Fruit fly (Drosophila melanogaster) whole organism, embryonic: ENCODE results near the gene CG33668.

Source experiments
- B-H1 ChIP-seq: fragments of 200-800 bp; sonication (Bioruptor generic); IDR thresholded peaks from 3 replicates; pipeline ENCODE4 v1.3.6; 2022; ENCODE audit warnings: missing biosample characterization, missing genetic modification characterization
- CG10209 ChIP-seq: fragments of 200-800 bp; sonication (Bioruptor generic); optimal IDR thresholded peaks from 3 replicates; lab custom pipeline; 2017; ENCODE audit warnings: missing biosample characterization, mild to moderate bottlenecking, missing genetic modification characterization, missing genetic modification reagents
- CG10267 ChIP-seq: fragments of 200-800 bp; sonication (Bioruptor generic); optimal IDR thresholded peaks from 2 replicates; lab custom pipeline; 2018; ENCODE audit warnings: missing biosample characterization, mild to moderate bottlenecking, missing genetic modification characterization, moderate library complexity
- CG10654 ChIP-seq: fragments of 200-800 bp; sonication (Bioruptor generic); optimal IDR thresholded peaks from 2 replicates; lab custom pipeline; 2016; ENCODE audit warnings: missing biosample characterization, missing genetic modification characterization
- CG13296 ChIP-seq: fragments of 200-800 bp; sonication (Bioruptor generic); optimal IDR thresholded peaks from 3 replicates; lab custom pipeline; 2018; ENCODE audit warnings: missing biosample characterization, mild to moderate bottlenecking, missing genetic modification characterization
- CG13424 ChIP-seq: fragments of 200-800 bp; sonication (Bioruptor generic); optimal IDR thresholded peaks from 2 replicates; lab custom pipeline; 2019; ENCODE audit warnings: missing biosample characterization, mild to moderate bottlenecking, missing genetic modification characterization, moderate library complexity
- CG13624 ChIP-seq: fragments of 200-800 bp; sonication (Bioruptor generic); optimal IDR thresholded peaks from 2 replicates; lab custom pipeline; 2016; ENCODE audit warnings: missing biosample characterization, missing genetic modification characterization
- CG14710 ChIP-seq: fragments of 200-800 bp; sonication (Bioruptor generic); optimal IDR thresholded peaks from 3 replicates; lab custom pipeline; 2019; ENCODE audit warnings: missing biosample characterization, mild to moderate bottlenecking, missing genetic modification characterization, moderate library complexity
- CG1603 ChIP-seq: fragments of 200-800 bp; sonication (Bioruptor generic); optimal IDR thresholded peaks from 2 replicates; lab custom pipeline; 2019; ENCODE audit warnings: missing biosample characterization, mild to moderate bottlenecking, missing genetic modification characterization, moderate library complexity
- CG17186 ChIP-seq: fragments of 200-800 bp; sonication (Bioruptor generic); optimal IDR thresholded peaks from 3 replicates; lab custom pipeline; 2017; ENCODE audit warnings: missing biosample characterization, missing genetic modification reagents, missing genetic modification characterization
- CG17361 ChIP-seq: fragments of 200-800 bp; sonication (Bioruptor generic); IDR thresholded peaks from 3 replicates; pipeline ENCODE4 v1.3.6; 2022; ENCODE audit warnings: missing biosample characterization, missing genetic modification characterization
- CG18476 ChIP-seq: fragments of 200-800 bp; sonication (Bioruptor generic); optimal IDR thresholded peaks from 2 replicates; lab custom pipeline; 2016; ENCODE audit warnings: missing biosample characterization, mild to moderate bottlenecking, missing genetic modification characterization
- CG18599 ChIP-seq: fragments of 200-800 bp; sonication (Bioruptor generic); optimal IDR thresholded peaks from 3 replicates; lab custom pipeline; 2017; ENCODE audit warnings: missing biosample characterization, missing genetic modification characterization, mild to moderate bottlenecking, moderate library complexity, missing genetic modification reagents
- CG2116 ChIP-seq: fragments of 200-800 bp; sonication (Bioruptor generic); optimal IDR thresholded peaks from 3 replicates; lab custom pipeline; 2018; ENCODE audit warnings: missing biosample characterization, mild to moderate bottlenecking, missing genetic modification characterization
- CG30403 ChIP-seq: fragments of 200-800 bp; sonication (Bioruptor generic); optimal IDR thresholded peaks from 3 replicates; lab custom pipeline; 2016; ENCODE audit warnings: missing biosample characterization, missing genetic modification characterization
- CG3838 ChIP-seq: fragments of 200-800 bp; sonication (Bioruptor generic); optimal IDR thresholded peaks from 3 replicates; lab custom pipeline; 2016; ENCODE audit warnings: missing biosample characterization, missing genetic modification characterization
- CG3847 ChIP-seq: fragments of 200-800 bp; sonication (Bioruptor generic); IDR thresholded peaks from 2 replicates; pipeline ENCODE4 v1.3.6; 2022; ENCODE audit warnings: missing biosample characterization, missing genetic modification characterization
- CG6175 ChIP-seq: fragments of 200-800 bp; sonication (Bioruptor generic); IDR thresholded peaks from 3 replicates; pipeline ENCODE4 v1.3.6; 2022; ENCODE audit warnings: missing biosample characterization, missing genetic modification characterization
- CG6272 ChIP-seq: fragments of 200-800 bp; sonication (Bioruptor generic); IDR thresholded peaks from 2 replicates; pipeline ENCODE4 v1.3.6; 2022; ENCODE audit warnings: missing biosample characterization, missing genetic modification characterization
- CG6813 ChIP-seq: fragments of 200-800 bp; sonication (Bioruptor generic); optimal IDR thresholded peaks from 2 replicates; lab custom pipeline; 2017; ENCODE audit warnings: missing biosample characterization, missing genetic modification characterization, mild to moderate bottlenecking, moderate library complexity, missing genetic modification reagents
- CG9876 ChIP-seq: fragments of 200-800 bp; sonication (Bioruptor generic); optimal IDR thresholded peaks from 2 replicates; lab custom pipeline; 2016; ENCODE audit warnings: missing biosample characterization, missing genetic modification characterization
- CG9932 ChIP-seq: fragments of 200-800 bp; sonication (Bioruptor generic); IDR thresholded peaks from 2 replicates; pipeline ENCODE4 v1.3.6; 2022; ENCODE audit warnings: missing biosample characterization, missing genetic modification characterization
- Drgx ChIP-seq: fragments of 200-800 bp; sonication (Bioruptor generic); IDR thresholded peaks from 2 replicates; pipeline ENCODE4 v1.3.6; 2022; ENCODE audit warnings: missing biosample characterization, missing genetic modification characterization
- H15 ChIP-seq: fragments of 200-800 bp; sonication (Bioruptor generic); IDR thresholded peaks from 3 replicates; pipeline ENCODE4 v1.3.6; 2022; ENCODE audit warnings: missing biosample characterization, missing genetic modification characterization
- HLH4C ChIP-seq: fragments of 200-800 bp; sonication (Bioruptor generic); IDR thresholded peaks from 3 replicates; pipeline ENCODE4 v1.3.6; 2022; ENCODE audit warnings: missing biosample characterization, missing genetic modification characterization; ENCODE audit not compliant: partially characterized antibody
- Hand ChIP-seq: fragments of 200-800 bp; sonication (Bioruptor generic); optimal IDR thresholded peaks from 2 replicates; lab custom pipeline; 2017; ENCODE audit warnings: mild to moderate bottlenecking, missing biosample characterization, missing genetic modification reagents, missing genetic modification characterization
- MESR4 ChIP-seq: fragments of 200-800 bp; sonication (Bioruptor generic); optimal IDR thresholded peaks from 2 replicates; lab custom pipeline; 2018; ENCODE audit warnings: missing biosample characterization, mild to moderate bottlenecking, missing genetic modification characterization, moderate library complexity
- Myb ChIP-seq: fragments of 200-800 bp; sonication (Bioruptor generic); optimal IDR thresholded peaks from 2 replicates; lab custom pipeline; 2016; ENCODE audit warnings: missing biosample characterization, missing genetic modification characterization
- NC2α ChIP-seq: fragments of 200-800 bp; sonication (Bioruptor generic); optimal IDR thresholded peaks from 2 replicates; lab custom pipeline; 2016; ENCODE audit warnings: missing biosample characterization, missing genetic modification characterization
- NFAT ChIP-seq: fragments of 200-800 bp; sonication (Bioruptor generic); IDR thresholded peaks from 2 replicates; pipeline ENCODE4 v1.3.6; 2022; ENCODE audit warnings: missing biosample characterization, missing genetic modification characterization
- Oli ChIP-seq: fragments of 200-800 bp; sonication (Bioruptor generic); optimal IDR thresholded peaks from 2 replicates; lab custom pipeline; 2018; ENCODE audit warnings: missing biosample characterization, mild to moderate bottlenecking, missing genetic modification characterization, moderate library complexity
- Sry-β ChIP-seq: fragments of 200-800 bp; sonication (Bioruptor generic); optimal IDR thresholded peaks from 2 replicates; lab custom pipeline; 2018; ENCODE audit warnings: missing biosample characterization, mild to moderate bottlenecking, missing genetic modification characterization, moderate library complexity
- Usf ChIP-seq: fragments of 200-800 bp; sonication (Bioruptor generic); optimal IDR thresholded peaks from 2 replicates; lab custom pipeline; 2017; ENCODE audit warnings: missing genotype, missing biosample characterization, missing genetic modification characterization
- Xbp1 ChIP-seq: fragments of 200-800 bp; sonication (Bioruptor generic); optimal IDR thresholded peaks from 3 replicates; lab custom pipeline; 2016; ENCODE audit warnings: missing biosample characterization, mild to moderate bottlenecking, missing genetic modification characterization
- abd-A ChIP-seq: fragments of 200-800 bp; sonication (Bioruptor generic); optimal IDR thresholded peaks from 3 replicates; lab custom pipeline; 2019; ENCODE audit warnings: missing biosample characterization, mild to moderate bottlenecking, missing genetic modification characterization, moderate library complexity
- ash1 ChIP-seq: fragments of 200-800 bp; sonication (Bioruptor generic); optimal IDR thresholded peaks from 2 replicates; lab custom pipeline; 2018; ENCODE audit warnings: missing biosample characterization, mild to moderate bottlenecking, missing genetic modification characterization
- ato ChIP-seq: fragments of 200-800 bp; sonication (Bioruptor generic); IDR thresholded peaks from 2 replicates; pipeline ENCODE4 v1.3.6; 2022; ENCODE audit warnings: missing biosample characterization, missing genetic modification characterization; ENCODE audit not compliant: partially characterized antibody
- dimm ChIP-seq: fragments of 200-800 bp; sonication (Bioruptor generic); IDR thresholded peaks from 2 replicates; pipeline ENCODE4 v1.3.6; 2022; ENCODE audit warnings: missing biosample characterization, missing genetic modification characterization
- ham ChIP-seq: fragments of 200-800 bp; sonication (Bioruptor generic); IDR thresholded peaks from 2 replicates; pipeline ENCODE4 v1.3.6; 2022; ENCODE audit warnings: missing biosample characterization, missing genetic modification characterization
- inv ChIP-seq: fragments of 200-800 bp; sonication (Bioruptor generic); IDR thresholded peaks from 2 replicates; pipeline ENCODE4 v1.3.6; 2022; ENCODE audit warnings: missing biosample characterization, missing genetic modification characterization; ENCODE audit not compliant: partially characterized antibody
- kay ChIP-seq: fragments of 200-800 bp; sonication (Bioruptor generic); optimal IDR thresholded peaks from 2 replicates; lab custom pipeline; 2016; ENCODE audit warnings: missing biosample characterization, missing genetic modification characterization
- lilli ChIP-seq: fragments of 200-800 bp; sonication (Bioruptor generic); optimal IDR thresholded peaks from 3 replicates; lab custom pipeline; 2016; ENCODE audit warnings: missing biosample characterization, missing genetic modification characterization
- lov ChIP-seq, 2 experiments: fragments of 200-800 bp in 1 of 2; fragments of >200 bp in 1 of 2; sonication (Bioruptor generic) in 1 of 2; IDR thresholded peaks in 1 of 2; optimal IDR thresholded peaks in 1 of 2; 2 replicates in 1 of 2; 3 replicates in 1 of 2; pipeline versions ENCODE4 v1.3.6 to Lab custom; 2017 to 2022; ENCODE audit warnings: missing biosample characterization in 1 of 2, missing genetic modification characterization in 1 of 2
- onecut ChIP-seq: fragments of 200-800 bp; sonication (Bioruptor generic); IDR thresholded peaks from 2 replicates; pipeline ENCODE4 v1.3.6; 2022; ENCODE audit warnings: missing biosample characterization, missing genetic modification characterization
- pho ChIP-seq: fragments of 200-800 bp; sonication (Bioruptor generic); optimal IDR thresholded peaks from 2 replicates; lab custom pipeline; 2016; ENCODE audit warnings: missing biosample characterization, missing genetic modification characterization
- rib ChIP-seq: fragments of 200-800 bp; sonication (Bioruptor generic); IDR thresholded peaks from 2 replicates; pipeline ENCODE4 v1.3.6; 2022; ENCODE audit warnings: missing biosample characterization, missing genetic modification characterization
- salm ChIP-seq: fragments of 200-800 bp; sonication (Bioruptor generic); optimal IDR thresholded peaks from 2 replicates; lab custom pipeline; 2018; ENCODE audit warnings: missing biosample characterization, mild to moderate bottlenecking, missing genetic modification characterization
- schlank ChIP-seq: fragments of 200-800 bp; sonication (Bioruptor generic); optimal IDR thresholded peaks from 2 replicates; lab custom pipeline; 2018; ENCODE audit warnings: missing biosample characterization, mild to moderate bottlenecking, missing genetic modification characterization
- sisA ChIP-seq: fragments of 200-800 bp; sonication (Bioruptor generic); IDR thresholded peaks from 2 replicates; pipeline ENCODE4 v1.3.6; 2022; ENCODE audit warnings: missing biosample characterization, missing genetic modification characterization
- vvl ChIP-seq: fragments of 200-800 bp; sonication (Bioruptor generic); IDR thresholded peaks from 2 replicates; pipeline ENCODE4 v1.3.6; 2022; ENCODE audit warnings: missing biosample characterization, missing genetic modification characterization
- yki ChIP-seq: fragments of >200 bp; optimal IDR thresholded peaks from 3 replicates; lab custom pipeline; 2018
- zen2 ChIP-seq: fragments of 200-800 bp; sonication (Bioruptor generic); IDR thresholded peaks from 3 replicates; pipeline ENCODE4 v1.3.6; 2022; ENCODE audit warnings: missing biosample characterization, missing genetic modification characterization; ENCODE audit not compliant: partially characterized antibody

Gene CG33668

DNA sequence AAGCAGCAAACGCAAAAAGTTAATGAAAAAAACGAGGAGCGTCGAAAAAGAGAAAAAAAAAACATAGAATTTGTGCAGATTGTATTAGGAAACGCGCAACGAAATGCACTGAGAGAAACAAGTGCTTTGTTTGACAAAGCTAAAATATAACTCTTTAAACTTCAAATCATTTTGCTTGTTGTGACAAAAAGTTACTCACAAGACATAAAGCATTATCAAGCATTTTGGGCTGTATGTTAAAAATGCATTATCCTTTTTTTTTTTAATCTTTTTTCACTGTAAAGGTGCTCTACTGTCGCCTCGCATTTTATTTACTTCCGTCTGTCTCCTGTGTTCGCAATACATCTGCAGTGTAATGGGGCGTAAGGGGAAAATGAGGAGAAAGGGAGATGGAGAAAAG, 42.5 kb downstream of the CG33668 start (continued):
- TF ChIP-seq B-H1 (GFP tag; lab: Robert Waterston, UW), result no peak
- TF ChIP-seq ham (GFP tag; lab: Robert Waterston, UW), result no peak
- no peak for TF ChIP-seq CG3847 (GFP tag; lab: Robert Waterston, UW)
- no peak for TF ChIP-seq lov (optimal IDR thresholded peaks at IDR 0.05; lab: Kevin White, UChicago)
- no peak for TF ChIP-seq lov (GFP tag; IDR thresholded peaks at IDR 0.05; lab: Robert Waterston, UW)
- no peak for TF ChIP-seq CG10654 (GFP tag; lab: Kevin White, UChicago)
- no peak for TF ChIP-seq schlank (tag; lab: Kevin White, UChicago)
- no peak for TF ChIP-seq yki (lab: Kevin White, UChicago)
- peak; percentile 50 for TF ChIP-seq CG18599
- peak; percentile 26 for TF ChIP-seq Oli (tag; lab: Kevin White, UChicago)
- no peak for TF ChIP-seq salm (tag; lab: Kevin White, UChicago)
- no peak for TF ChIP-seq Usf (GFP tag; lab: Kevin White, UChicago)
- TF ChIP-seq CG10209, result peak; percentile 14
- no peak for TF ChIP-seq ash1 (GFP tag; lab: Kevin White, UChicago)
- no peak for TF ChIP-seq CG6272 (GFP tag; lab: Robert Waterston, UW)
- peak; percentile 21 for TF ChIP-seq lilli
- TF ChIP-seq CG1603 (tag; lab: Kevin White, UChicago), result peak; percentile 3
- no peak for TF ChIP-seq HLH4C (GFP tag; lab: Robert Waterston, UW)
- no peak for TF ChIP-seq CG10267
- no peak for TF ChIP-seq vvl (GFP tag; lab: Robert Waterston, UW)
- peak; percentile 15 for TF ChIP-seq CG30403 (GFP tag; lab: Kevin White, UChicago)
- peak; percentile 1 for TF ChIP-seq Myb (GFP tag; lab: Kevin White, UChicago)
- TF ChIP-seq Sry-β (GFP tag; lab: Kevin White, UChicago), result no peak
- no peak for TF ChIP-seq pho (GFP tag; lab: Kevin White, UChicago)
- no peak for TF ChIP-seq zen2 (GFP tag; lab: Robert Waterston, UW)
- no peak for TF ChIP-seq CG18476 (GFP tag; lab: Kevin White, UChicago)
- TF ChIP-seq CG6175 (GFP tag; lab: Robert Waterston, UW), result no peak
- TF ChIP-seq abd-A (tag; lab: Kevin White, UChicago), result no peak
- TF ChIP-seq dimm, result no peak
- no peak for TF ChIP-seq MESR4 (GFP tag; lab: Kevin White, UChicago)
- no peak for TF ChIP-seq NC2α (GFP tag; lab: Kevin White, UChicago)
- TF ChIP-seq Hand (GFP tag; lab: Kevin White, UChicago), result no peak
- no peak for TF ChIP-seq CG13624 (GFP tag; lab: Kevin White, UChicago)
- TF ChIP-seq ato (GFP tag; lab: Robert Waterston, UW), result no peak
- TF ChIP-seq Drgx (GFP tag; lab: Robert Waterston, UW), result no peak
- no peak for TF ChIP-seq kay (GFP tag; lab: Kevin White, UChicago)
- no peak for TF ChIP-seq CG6813 (GFP tag; lab: Kevin White, UChicago)
- no peak for TF ChIP-seq CG14710 (tag; lab: Kevin White, UChicago)
- no peak for TF ChIP-seq CG9932 (GFP tag; lab: Robert Waterston, UW)
- TF ChIP-seq NFAT, result no peak
- no peak for TF ChIP-seq CG3838 (GFP tag; lab: Kevin White, UChicago)
- TF ChIP-seq rib (GFP tag; lab: Robert Waterston, UW), result no peak
- TF ChIP-seq CG9876 (GFP tag; lab: Kevin White, UChicago), result no peak
- peak; percentile 27; the same call in 1 of the 2 replicates for TF ChIP-seq sisA
- TF ChIP-seq CG13296 (GFP tag; lab: Kevin White, UChicago), result no peak
- no peak for TF ChIP-seq CG17186
- TF ChIP-seq CG13424, result peak; percentile 15
- no peak for TF ChIP-seq inv (GFP tag; lab: Robert Waterston, UW)
- peak; percentile 6 for TF ChIP-seq Xbp1 (GFP tag; lab: Kevin White, UChicago)
- TF ChIP-seq onecut (GFP tag; lab: Robert Waterston, UW), result no peak
- no peak for TF ChIP-seq CG17361
- TF ChIP-seq H15 (GFP tag; lab: Robert Waterston, UW), result no peak
- no peak for TF ChIP-seq CG2116 (GFP tag; lab: Kevin White, UChicago)
